Fruit fly (Drosophila melanogaster) whole organism, prepupa: Measurements from ENCODE around the gene CG18180.

Experiments used
- CG15336 ChIP-seq: fragments of 200-800 bp; sonication (Bioruptor generic); IDR thresholded peaks from 2 replicates; pipeline ENCODE4 v1.3.6; 2022; ENCODE audit warnings: missing biosample characterization, missing genetic modification characterization
- CG6792 ChIP-seq: fragments of 200-800 bp; sonication (Bioruptor generic); optimal IDR thresholded peaks from 3 replicates; lab custom pipeline; 2016; ENCODE audit warnings: missing biosample characterization, missing genetic modification characterization
- CG8119 ChIP-seq: fragments of 200-800 bp; sonication (Bioruptor generic); IDR thresholded peaks from 3 replicates; pipeline ENCODE4 v1.3.6; 2022; ENCODE audit warnings: missing biosample characterization, missing genetic modification characterization
- Lpt ChIP-seq: fragments of 200-800 bp; sonication (Bioruptor generic); optimal IDR thresholded peaks from 3 replicates; lab custom pipeline; 2016; ENCODE audit warnings: missing biosample characterization, missing genetic modification characterization
- Met ChIP-seq: fragments of 200-800 bp; sonication (Bioruptor generic); optimal IDR thresholded peaks from 3 replicates; lab custom pipeline; 2016; ENCODE audit warnings: missing biosample characterization, missing genetic modification characterization
- OdsH ChIP-seq: fragments of 200-800 bp; sonication (Bioruptor generic); optimal IDR thresholded peaks from 3 replicates; lab custom pipeline; 2016; ENCODE audit warnings: missing biosample characterization, missing genetic modification characterization
- Sox14 ChIP-seq: fragments of 200-800 bp; sonication (Bioruptor generic); optimal IDR thresholded peaks from 3 replicates; lab custom pipeline; 2016; ENCODE audit warnings: missing biosample characterization, missing genetic modification characterization
- acj6 ChIP-seq: fragments of 200-800 bp; sonication (Bioruptor generic); optimal IDR thresholded peaks from 3 replicates; lab custom pipeline; 2016; ENCODE audit warnings: missing biosample characterization, missing genetic modification characterization
- cyc ChIP-seq: fragments of 200-800 bp; sonication (Bioruptor generic); optimal IDR thresholded peaks from 3 replicates; lab custom pipeline; 2016; ENCODE audit warnings: missing biosample characterization, missing genetic modification characterization
- fd85E ChIP-seq: fragments of 200-800 bp; sonication (Bioruptor generic); optimal IDR thresholded peaks from 3 replicates; lab custom pipeline; 2016; ENCODE audit warnings: missing biosample characterization, missing genetic modification characterization
- ss ChIP-seq, 2 experiments: fragments of 200-800 bp; sonication (Bioruptor generic); optimal IDR thresholded peaks; 2 replicates in 1 of 2; 3 replicates in 1 of 2; lab custom pipeline; 2017 to 2018; ENCODE audit warnings: mild to moderate bottlenecking in 2 of 2, missing biosample characterization in 2 of 2, missing genetic modification characterization in 2 of 2, moderate library complexity in 1 of 2
- svp ChIP-seq: fragments of 200-800 bp; sonication (Bioruptor generic); peaks from one replicate; lab custom pipeline; 2016; ENCODE audit warnings: missing biosample characterization, missing genetic modification characterization

DNA sequence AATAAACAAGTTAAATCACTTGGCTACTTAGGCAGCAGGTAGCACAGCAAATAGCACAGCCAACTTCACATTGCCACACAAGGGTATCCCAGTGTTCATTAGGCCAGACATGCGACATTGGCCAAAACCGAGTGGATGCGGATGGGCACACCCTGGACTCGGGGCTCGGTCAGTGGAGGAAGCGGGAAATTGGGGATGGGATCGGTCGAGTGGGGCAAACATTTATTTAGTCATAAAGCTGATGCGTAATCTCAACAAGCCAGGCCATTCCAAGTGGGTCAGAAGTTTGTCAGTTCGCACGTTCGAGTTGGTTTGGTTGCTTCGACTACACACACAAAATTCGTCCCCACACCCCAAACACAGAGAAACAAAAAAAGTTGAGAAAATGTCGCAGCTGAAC is 42.1 kb upstream of the CG18180 start, which contains the start of gene CG3222:
- TF ChIP-seq Sox14 (GFP tag; lab: Kevin White, UChicago), result no peak
- no peak for TF ChIP-seq CG6792 (GFP tag; lab: Kevin White, UChicago)
- no peak for TF ChIP-seq Lpt (GFP tag; lab: Kevin White, UChicago)
- no peak for TF ChIP-seq ss (GFP tag; optimal IDR thresholded peaks at IDR 0.05; lab: Kevin White, UChicago)
- no peak for TF ChIP-seq svp (GFP tag; lab: Kevin White, UChicago)
- TF ChIP-seq acj6 (GFP tag; lab: Kevin White, UChicago), result no peak
- no peak for TF ChIP-seq fd85E (GFP tag; lab: Kevin White, UChicago)
- TF ChIP-seq Met, result no peak
- no peak for TF ChIP-seq cyc (GFP tag; lab: Kevin White, UChicago)
- no peak for TF ChIP-seq CG15336 (GFP tag; lab: Robert Waterston, UW)
- no peak for TF ChIP-seq CG8119 (GFP tag; lab: Robert Waterston, UW)
- no peak for TF ChIP-seq OdsH (GFP tag; lab: Kevin White, UChicago)
